Worm (Caenorhabditis elegans) whole organism, mixed stage, embryonic: ENCODE data around the gene K10C9.4.

Experiments
- M03D4.4 ChIP-seq: sonication (generic microtip); optimal IDR thresholded peaks from 2 replicates; lab custom pipeline; 2017; ENCODE audit warnings: mild to moderate bottlenecking, missing genetic modification characterization, missing compliant biosample characterization
- bed-3 ChIP-seq: fragments of 200-800 bp; sonication (Bioruptor generic); optimal IDR thresholded peaks from 3 replicates; lab custom pipeline; 2018; ENCODE audit warnings: mild to moderate bottlenecking, missing genetic modification characterization, moderate library complexity, missing compliant biosample characterization
- blmp-1 ChIP-seq: fragments of 150-350 bp; optimal IDR thresholded peaks from 2 replicates; lab custom pipeline; 2014; ENCODE audit warnings: missing biosample characterization, missing genetic modification characterization
- ceh-43 ChIP-seq: fragments of 200-800 bp; sonication (Bioruptor generic); optimal IDR thresholded peaks from 2 replicates; lab custom pipeline; 2018; ENCODE audit warnings: mild to moderate bottlenecking, missing genetic modification characterization, moderate library complexity, missing compliant biosample characterization
- ceh-83 ChIP-seq: fragments of 200-800 bp; sonication (Bioruptor generic); optimal IDR thresholded peaks from 2 replicates; lab custom pipeline; 2018; ENCODE audit warnings: mild to moderate bottlenecking, missing genetic modification characterization, missing compliant biosample characterization
- ces-1 ChIP-seq: fragments of 150-350 bp; optimal IDR thresholded peaks from 2 replicates; lab custom pipeline; 2014; ENCODE audit warnings: missing biosample characterization, missing genetic modification reagents, missing genetic modification characterization
- cnd-1 ChIP-seq: fragments of 200-800 bp; sonication (Bioruptor generic); optimal IDR thresholded peaks from 2 replicates; lab custom pipeline; 2018; ENCODE audit warnings: mild to moderate bottlenecking, missing genetic modification characterization, missing compliant biosample characterization
- elt-1 ChIP-seq: sonication (generic microtip); optimal IDR thresholded peaks from 2 replicates; lab custom pipeline; 2017; ENCODE audit warnings: missing genetic modification characterization, mild to moderate bottlenecking, missing compliant biosample characterization, antibody characterized with exemption, moderate library complexity, borderline replicate concordance; ENCODE audit not compliant: insufficient read depth
- elt-3 ChIP-seq: fragments of 150-350 bp; optimal IDR thresholded peaks from 2 replicates; lab custom pipeline; 2014; ENCODE audit warnings: missing biosample characterization, missing genetic modification characterization
- flh-1 ChIP-seq: fragments of 200-800 bp; sonication (Bioruptor generic); optimal IDR thresholded peaks from 2 replicates; lab custom pipeline; 2018; ENCODE audit warnings: mild to moderate bottlenecking, missing genetic modification characterization, moderate library complexity, missing compliant biosample characterization
- ham-2 ChIP-seq: fragments of 200-800 bp; sonication (Bioruptor generic); optimal IDR thresholded peaks from 2 replicates; lab custom pipeline; 2018; ENCODE audit warnings: mild to moderate bottlenecking, missing genetic modification characterization, missing compliant biosample characterization
- hlh-1 ChIP-seq: fragments of 150-350 bp; optimal IDR thresholded peaks from 2 replicates; lab custom pipeline; 2014; ENCODE audit warnings: missing biosample characterization, missing genetic modification reagents, missing genetic modification characterization
- lin-13 ChIP-seq: fragments of 150-350 bp; optimal IDR thresholded peaks from 2 replicates; lab custom pipeline; 2014; ENCODE audit warnings: missing biosample characterization, missing genetic modification characterization
- lsy-2 ChIP-seq: fragments of 150-350 bp; optimal IDR thresholded peaks from 2 replicates; lab custom pipeline; 2014; ENCODE audit warnings: missing biosample characterization, missing genetic modification characterization
- mab-5 ChIP-seq: fragments of 150-350 bp; optimal IDR thresholded peaks from 2 replicates; lab custom pipeline; 2014; ENCODE audit warnings: missing biosample characterization, missing genetic modification characterization
- mep-1 ChIP-seq: fragments of 150-350 bp; optimal IDR thresholded peaks from 2 replicates; lab custom pipeline; 2017; ENCODE audit warnings: missing biosample characterization, missing genetic modification reagents, missing genetic modification characterization, inconsistent platforms
- nhr-12 ChIP-seq: fragments of 150-350 bp; optimal IDR thresholded peaks from 2 replicates; lab custom pipeline; 2014; ENCODE audit warnings: missing biosample characterization, missing genetic modification characterization
- nhr-2 ChIP-seq: fragments of 150-350 bp; optimal IDR thresholded peaks from 2 replicates; lab custom pipeline; 2014; ENCODE audit warnings: missing biosample characterization, missing genetic modification characterization
- nhr-237 ChIP-seq: fragments of 150-350 bp; optimal IDR thresholded peaks from 2 replicates; lab custom pipeline; 2014; ENCODE audit warnings: missing biosample characterization, missing genetic modification characterization
- nhr-28 ChIP-seq: fragments of 150-350 bp; optimal IDR thresholded peaks from 2 replicates; lab custom pipeline; 2014; ENCODE audit warnings: missing biosample characterization, missing genetic modification characterization
- nhr-76 ChIP-seq: sonication (generic microtip); optimal IDR thresholded peaks from 2 replicates; lab custom pipeline; 2017; ENCODE audit warnings: missing biosample characterization, missing genetic modification characterization
- pha-4 ChIP-seq: fragments of 150-350 bp; optimal IDR thresholded peaks from 2 replicates; lab custom pipeline; 2018; ENCODE audit warnings: missing biosample characterization, missing genetic modification reagents, missing genetic modification characterization
- snpc-4 ChIP-seq: fragments of 150-350 bp; optimal IDR thresholded peaks from 2 replicates; lab custom pipeline; 2014; ENCODE audit warnings: missing biosample characterization, missing genetic modification characterization
- tbx-8 ChIP-seq: fragments of 200-800 bp; sonication (Bioruptor generic); optimal IDR thresholded peaks from 2 replicates; lab custom pipeline; 2018; ENCODE audit warnings: mild to moderate bottlenecking, missing genetic modification characterization, moderate library complexity, missing compliant biosample characterization
- unc-120 ChIP-seq: sonication (generic microtip); optimal IDR thresholded peaks from 2 replicates; lab custom pipeline; 2017; ENCODE audit warnings: missing genetic modification characterization, missing compliant biosample characterization; ENCODE audit not compliant: poor library complexity, severe bottlenecking
- unc-39 ChIP-seq: fragments of 150-350 bp; optimal IDR thresholded peaks from 2 replicates; lab custom pipeline; 2014; ENCODE audit warnings: missing biosample characterization, missing genetic modification characterization
- unc-62 ChIP-seq: fragments of 150-350 bp; optimal IDR thresholded peaks from 2 replicates; lab custom pipeline; 2014; ENCODE audit warnings: missing biosample characterization, missing genetic modification reagents, missing genetic modification characterization
- zip-8 ChIP-seq: fragments of 150-350 bp; optimal IDR thresholded peaks from 2 replicates; lab custom pipeline; 2014; ENCODE audit warnings: missing biosample characterization, missing genetic modification characterization
- ztf-11 ChIP-seq: fragments of 150-350 bp; optimal IDR thresholded peaks from 2 replicates; lab custom pipeline; 2014; ENCODE audit warnings: missing biosample characterization, missing genetic modification characterization

Gene K10C9.4

DNA sequence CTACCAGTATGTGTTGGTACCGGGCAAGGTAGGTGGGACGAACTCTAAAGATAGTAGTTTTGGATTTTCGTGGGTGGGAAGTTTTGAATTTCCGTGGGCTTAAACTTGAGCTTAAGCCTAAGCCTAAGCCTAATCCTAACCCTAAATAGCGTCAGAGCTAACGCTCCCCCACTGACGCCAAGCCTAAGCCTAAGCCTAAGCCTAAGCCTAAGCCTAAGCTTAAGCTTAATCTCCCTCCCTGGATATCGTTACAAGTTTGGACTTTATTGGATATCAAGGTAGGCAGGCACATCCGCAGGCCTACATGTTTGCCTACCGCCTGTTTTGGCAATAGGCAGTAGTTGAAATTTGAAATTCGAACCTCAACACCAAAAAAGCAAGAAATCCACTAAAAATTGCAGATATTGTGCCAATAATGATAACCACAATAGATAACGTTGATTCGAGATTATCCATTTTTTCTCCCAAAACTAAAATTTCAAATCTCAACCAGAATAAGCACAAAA, at the start of gene K10C9.4:
TSS of gene K10C9.4 (minus strand) at position 456 of the 506 bp plus-strand sequence.
- TF ChIP-seq cnd-1 (no peak), ceh-43 (GFP tag; lab: Kevin White, UChicago) (no peak), flh-1 (GFP tag; lab: Kevin White, UChicago) (no peak), elt-3 (tag; lab: Kevin White, UChicago) (no peak), pha-4 (tag; lab: Kevin White, UChicago) (no peak), unc-120 (tag; lab: Kevin White, UChicago) (no peak), blmp-1 (tag; lab: Kevin White, UChicago) (no peak), ceh-83 (GFP tag; lab: Kevin White, UChicago) (no peak), unc-62 (GFP tag; lab: Kevin White, UChicago) (no peak), nhr-237 (tag; lab: Kevin White, UChicago) (no peak), nhr-2 (tag; lab: Kevin White, UChicago) (no peak), mep-1 (tag; lab: Kevin White, UChicago) (no peak), lin-13 (no peak), elt-1 (tag; lab: Kevin White, UChicago) (no peak), M03D4.4 (tag; lab: Kevin White, UChicago) (no peak)

DNA sequence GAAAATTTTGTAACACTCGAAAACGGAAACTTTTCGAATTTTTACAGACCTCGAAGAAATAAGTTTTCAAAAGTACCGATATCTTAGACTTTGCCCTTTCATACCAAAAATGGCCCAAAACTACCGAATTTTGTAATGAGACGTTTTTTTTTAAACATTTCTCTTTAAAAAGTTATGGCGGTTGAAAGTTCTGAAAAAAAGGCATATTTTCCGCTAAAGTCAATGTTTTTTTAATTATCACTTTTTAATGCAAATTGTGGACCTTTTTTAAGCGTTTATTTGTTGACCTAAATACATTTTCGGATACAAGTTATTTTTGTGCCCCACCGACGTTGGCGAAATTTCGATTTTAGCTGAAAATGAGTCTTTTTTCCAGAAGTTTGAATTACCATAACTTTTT, 49.8 kb upstream of the K10C9.4 start:
- TF ChIP-seq tbx-8 (GFP tag; lab: Kevin White, UChicago) (no peak), nhr-2 (tag; lab: Kevin White, UChicago) (no peak), nhr-28 (no peak), lin-13 (no peak), cnd-1 (no peak), ceh-43 (GFP tag; lab: Kevin White, UChicago) (no peak), nhr-237 (tag; lab: Kevin White, UChicago) (no peak), ces-1 (no peak), blmp-1 (tag; lab: Kevin White, UChicago) (no peak), ztf-11 (no peak), nhr-76 (tag; lab: Kevin White, UChicago) (no peak), flh-1 (GFP tag; lab: Kevin White, UChicago) (no peak), lsy-2 (tag; lab: Kevin White, UChicago) (no peak), ham-2 (GFP tag; lab: Kevin White, UChicago) (no peak), M03D4.4 (tag; lab: Kevin White, UChicago) (no peak), unc-39 (no peak), snpc-4 (tag; lab: Kevin White, UChicago) (no peak), zip-8 (no peak), elt-1 (tag; lab: Kevin White, UChicago) (no peak)

DNA sequence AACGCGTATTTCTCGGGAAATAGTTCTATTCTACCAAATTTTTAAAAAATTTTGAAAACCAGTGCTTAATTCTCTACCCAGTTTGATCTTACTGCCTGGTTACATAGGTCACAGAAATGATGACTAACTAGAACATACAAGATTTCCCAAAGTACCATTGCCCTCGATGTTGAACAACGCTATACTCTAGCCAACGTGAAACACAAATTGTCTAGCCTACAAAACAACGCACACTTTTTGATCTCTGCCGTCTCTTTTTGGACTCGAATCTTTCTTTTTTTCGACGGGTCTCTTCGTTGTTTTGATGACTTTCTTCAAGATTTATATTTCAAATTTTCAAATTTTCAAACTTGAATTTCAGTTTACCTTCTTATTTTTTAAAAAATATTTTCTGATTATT, 47.5 kb upstream of the K10C9.4 start, which contains the start of gene Y50D4B.2:
TSS of gene Y50D4B.2 (plus strand) at position 301 of the 400 bp plus-strand sequence.
- TF ChIP-seq nhr-237 (tag; lab: Kevin White, UChicago) = no peak
- no peak for TF ChIP-seq hlh-1 (tag; lab: Kevin White, UChicago)
- TF ChIP-seq mab-5 (tag; lab: Kevin White, UChicago) = no peak
- TF ChIP-seq nhr-28 = no peak
- no peak for TF ChIP-seq elt-3 (tag; lab: Kevin White, UChicago)
- TF ChIP-seq nhr-2 (tag; lab: Kevin White, UChicago) = no peak
- TF ChIP-seq bed-3 = no peak
- no peak for TF ChIP-seq ztf-11
- TF ChIP-seq nhr-12 (tag; lab: Kevin White, UChicago) = no peak
- TF ChIP-seq lsy-2 (tag; lab: Kevin White, UChicago) = no peak
- no peak for TF ChIP-seq cnd-1
- no peak for TF ChIP-seq ceh-83 (GFP tag; lab: Kevin White, UChicago)

DNA sequence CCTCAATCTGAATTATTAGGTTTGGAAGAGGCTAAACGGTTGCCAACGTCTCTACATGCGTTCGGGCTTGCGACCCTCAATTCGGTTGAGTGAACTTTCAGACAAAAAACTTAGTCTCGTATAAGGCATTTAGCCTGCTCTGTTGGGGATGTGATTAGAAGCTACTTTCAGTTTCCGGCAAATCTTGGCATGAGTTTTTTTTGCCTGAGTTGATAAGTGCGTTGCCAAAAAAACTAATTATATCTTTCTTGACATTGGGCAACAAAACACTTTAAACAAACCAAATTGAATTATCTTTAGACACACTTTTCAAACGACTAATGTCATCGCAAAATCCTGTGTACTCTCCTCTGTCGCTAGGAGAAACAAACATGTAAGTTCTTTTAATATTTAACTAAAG, 39.5 kb upstream of the K10C9.4 start, which contains the start of gene Y50D4B.4:
TSS of gene Y50D4B.4 (plus strand) at position 301 of the 400 bp plus-strand sequence.
- no peak for TF ChIP-seq mep-1 (tag; lab: Kevin White, UChicago)
- no peak for TF ChIP-seq tbx-8 (GFP tag; lab: Kevin White, UChicago)
- TF ChIP-seq ceh-43 (GFP tag; lab: Kevin White, UChicago) = no peak
- TF ChIP-seq zip-8 = no peak
- TF ChIP-seq, all 35 proteins: peak for 0

DNA sequence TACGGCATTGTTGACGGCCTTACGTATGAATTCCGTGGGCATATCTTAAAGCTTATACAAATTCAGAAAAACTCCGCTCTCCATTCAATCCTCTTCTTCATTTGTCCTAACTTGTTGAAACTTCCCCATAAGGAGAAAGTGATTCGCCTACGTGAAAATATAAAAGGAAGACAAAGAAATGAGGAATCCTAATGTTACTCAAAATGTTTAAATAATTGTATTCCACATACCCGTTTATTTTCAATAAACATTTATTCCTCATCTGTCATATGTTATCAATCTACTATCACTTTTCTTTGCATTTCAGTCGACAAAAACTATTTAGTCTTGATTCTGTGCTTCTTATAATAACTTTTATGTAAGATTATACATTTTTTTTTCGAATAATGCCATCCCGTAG, 35.2 kb upstream of the K10C9.4 start, which contains the start of gene clec-203:
TSS of gene clec-203 (plus strand) at position 301 of the 400 bp plus-strand sequence.
- no peak for TF ChIP-seq unc-62 (GFP tag; lab: Kevin White, UChicago)
- TF ChIP-seq nhr-12 (tag; lab: Kevin White, UChicago) = no peak
